Fruit fly (Drosophila melanogaster) whole organism, embryonic: ENCODE measurements around the gene CG43897.

ENCODE experiments used
- Blimp-1 ChIP-seq: fragments of 200-800 bp; sonication (Bioruptor generic); optimal IDR thresholded peaks from 3 replicates; lab custom pipeline; 2018; ENCODE audit warnings: missing biosample characterization, missing genetic modification characterization, mild to moderate bottlenecking, moderate library complexity, missing genetic modification reagents
- CG10565 ChIP-seq: fragments of 200-800 bp; sonication (Bioruptor generic); optimal IDR thresholded peaks from 3 replicates; lab custom pipeline; 2016; ENCODE audit warnings: missing biosample characterization, mild to moderate bottlenecking, missing genetic modification characterization
- CG12391 ChIP-seq: fragments of 200-800 bp; sonication (Bioruptor generic); optimal IDR thresholded peaks from 3 replicates; lab custom pipeline; 2018; ENCODE audit warnings: missing biosample characterization, mild to moderate bottlenecking, missing genetic modification characterization, moderate library complexity
- CG14667 ChIP-seq: fragments of 200-800 bp; sonication (Bioruptor generic); IDR thresholded peaks from 2 replicates; pipeline ENCODE4 v1.3.6; 2022; ENCODE audit warnings: missing biosample characterization, missing genetic modification characterization
- CG16813 ChIP-seq: fragments of 200-800 bp; sonication (Bioruptor generic); IDR thresholded peaks from 3 replicates; pipeline ENCODE4 v1.3.6; 2022; ENCODE audit warnings: missing biosample characterization, missing genetic modification characterization; ENCODE audit not compliant: partially characterized antibody
- CG18262 ChIP-seq: fragments of 200-800 bp; optimal IDR thresholded peaks from 3 replicates; lab custom pipeline; 2019; ENCODE audit warnings: missing biosample characterization, mild to moderate bottlenecking, missing genetic modification characterization, moderate library complexity
- CG34224 ChIP-seq: fragments of 200-800 bp; sonication (Bioruptor generic); IDR thresholded peaks from 3 replicates; pipeline ENCODE4 v1.3.6; 2022; ENCODE audit warnings: missing biosample characterization, missing genetic modification characterization; ENCODE audit not compliant: partially characterized antibody
- CG4707 ChIP-seq: fragments of 200-800 bp; sonication (Bioruptor generic); optimal IDR thresholded peaks from 2 replicates; lab custom pipeline; 2018; ENCODE audit warnings: missing biosample characterization, mild to moderate bottlenecking, missing genetic modification characterization, moderate library complexity
- CG6854 ChIP-seq: fragments of 200-800 bp; sonication (Bioruptor generic); optimal IDR thresholded peaks from 3 replicates; lab custom pipeline; 2017; ENCODE audit warnings: missing biosample characterization, mild to moderate bottlenecking, missing genetic modification characterization
- CG8478 ChIP-seq: fragments of >200 bp; optimal IDR thresholded peaks from 2 replicates; lab custom pipeline; 2018
- CG9876 ChIP-seq: fragments of 200-800 bp; sonication (Bioruptor generic); optimal IDR thresholded peaks from 2 replicates; lab custom pipeline; 2016; ENCODE audit warnings: missing biosample characterization, missing genetic modification characterization
- Dad ChIP-seq: fragments of 200-800 bp; sonication (Bioruptor generic); optimal IDR thresholded peaks from 3 replicates; lab custom pipeline; 2016; ENCODE audit warnings: missing biosample characterization, missing genetic modification characterization
- Dfd ChIP-seq, 2 experiments: fragments of >200 bp; optimal IDR thresholded peaks; 2 replicates each; lab custom pipeline; 2017; ENCODE audit warnings: missing biosample characterization in 2 of 2, missing genetic modification characterization in 2 of 2
- E2f1 ChIP-seq: fragments of 200-800 bp; sonication (Bioruptor generic); IDR thresholded peaks from 2 replicates; pipeline ENCODE4 v1.3.6; 2022; ENCODE audit warnings: missing biosample characterization, missing genetic modification characterization
- Ets65A ChIP-seq: fragments of 200-800 bp; sonication (Bioruptor generic); peaks from one replicate; lab custom pipeline; 2016; ENCODE audit warnings: missing biosample characterization, missing genetic modification characterization
- Hmx ChIP-seq: fragments of 200-800 bp; sonication (Bioruptor generic); optimal IDR thresholded peaks from 2 replicates; lab custom pipeline; 2016; ENCODE audit warnings: missing biosample characterization, missing genetic modification characterization
- Sry-β ChIP-seq: fragments of 200-800 bp; sonication (Bioruptor generic); optimal IDR thresholded peaks from 2 replicates; lab custom pipeline; 2018; ENCODE audit warnings: missing biosample characterization, mild to moderate bottlenecking, missing genetic modification characterization, moderate library complexity
- TFAM ChIP-seq: fragments of 200-800 bp; sonication (Bioruptor generic); optimal IDR thresholded peaks from 2 replicates; lab custom pipeline; 2017; ENCODE audit warnings: missing biosample characterization, missing genetic modification characterization, inconsistent platforms
- Trl ChIP-seq, 3 experiments: fragments of >200 bp in 2 of 3; fragments of 200-800 bp in 1 of 3; sonication (Bioruptor generic) in 1 of 3; optimal IDR thresholded peaks; 2 replicates in 1 of 3; 3 replicates in 2 of 3; lab custom pipeline; 2016 to 2017; ENCODE audit warnings: missing biosample characterization in 1 of 3, missing genetic modification characterization in 1 of 3
- YL-1 ChIP-seq: fragments of 200-800 bp; sonication (Bioruptor generic); optimal IDR thresholded peaks from 3 replicates; lab custom pipeline; 2017; ENCODE audit warnings: missing biosample characterization, mild to moderate bottlenecking, missing genetic modification characterization
- ap ChIP-seq: fragments of 200-800 bp; sonication (Bioruptor generic); IDR thresholded peaks from 2 replicates; pipeline ENCODE4 v1.3.6; 2022; ENCODE audit warnings: missing biosample characterization, missing genetic modification characterization
- chif ChIP-seq, 2 experiments: fragments of 200-800 bp; sonication (Bioruptor generic); optimal IDR thresholded peaks; 3 replicates each; lab custom pipeline; 2016; ENCODE audit warnings: missing biosample characterization in 2 of 2, missing genetic modification characterization in 2 of 2
- dmrt99B ChIP-seq: fragments of 200-800 bp; sonication (Bioruptor generic); optimal IDR thresholded peaks from 2 replicates; lab custom pipeline; 2018; ENCODE audit warnings: missing biosample characterization, mild to moderate bottlenecking, missing genetic modification characterization, moderate library complexity
- fd3F ChIP-seq: fragments of 200-800 bp; sonication (Bioruptor generic); optimal IDR thresholded peaks from 2 replicates; lab custom pipeline; 2018; ENCODE audit warnings: missing biosample characterization, mild to moderate bottlenecking, missing genetic modification characterization, moderate library complexity
- grau ChIP-seq: fragments of 200-800 bp; optimal IDR thresholded peaks from 3 replicates; lab custom pipeline; 2019; ENCODE audit warnings: missing biosample characterization, mild to moderate bottlenecking, missing genetic modification characterization, moderate library complexity
- gt ChIP-seq: fragments of 200-800 bp; sonication (Bioruptor generic); IDR thresholded peaks from 2 replicates; pipeline ENCODE4 v1.3.6; 2022; ENCODE audit warnings: missing biosample characterization, missing genetic modification characterization
- hth ChIP-seq: fragments of >200 bp; optimal IDR thresholded peaks from 2 replicates; lab custom pipeline; 2017; ENCODE audit warnings: inconsistent platforms
- jing ChIP-seq: fragments of 200-800 bp; sonication (Bioruptor generic); optimal IDR thresholded peaks from 2 replicates; lab custom pipeline; 2018; ENCODE audit warnings: missing biosample characterization, mild to moderate bottlenecking, missing genetic modification characterization
- kah ChIP-seq: fragments of 200-800 bp; sonication (Bioruptor generic); optimal IDR thresholded peaks from 2 replicates; lab custom pipeline; 2018; ENCODE audit warnings: missing biosample characterization, mild to moderate bottlenecking, missing genetic modification characterization
- kay ChIP-seq: fragments of 200-800 bp; sonication (Bioruptor generic); optimal IDR thresholded peaks from 2 replicates; lab custom pipeline; 2016; ENCODE audit warnings: missing biosample characterization, missing genetic modification characterization
- mld ChIP-seq: fragments of 200-800 bp; sonication (Bioruptor generic); IDR thresholded peaks from 3 replicates; pipeline ENCODE4 v1.3.6; 2022; ENCODE audit warnings: missing biosample characterization, missing genetic modification characterization; ENCODE audit not compliant: partially characterized antibody
- oc ChIP-seq: fragments of 200-800 bp; sonication (Bioruptor generic); optimal IDR thresholded peaks from 2 replicates; lab custom pipeline; 2018; ENCODE audit warnings: missing biosample characterization, mild to moderate bottlenecking, missing genetic modification characterization, moderate library complexity
- pho ChIP-seq: fragments of 200-800 bp; sonication (Bioruptor generic); optimal IDR thresholded peaks from 2 replicates; lab custom pipeline; 2016; ENCODE audit warnings: missing biosample characterization, missing genetic modification characterization
- pzg ChIP-seq: fragments of 200-800 bp; sonication (Bioruptor generic); optimal IDR thresholded peaks from 3 replicates; lab custom pipeline; 2018; ENCODE audit warnings: missing biosample characterization, mild to moderate bottlenecking, missing genetic modification characterization, moderate library complexity
- sim ChIP-seq: fragments of 200-800 bp; sonication (Bioruptor generic); IDR thresholded peaks from 2 replicates; pipeline ENCODE4 v1.3.6; 2022; ENCODE audit warnings: missing biosample characterization, missing genetic modification characterization
- stwl ChIP-seq: fragments of 200-800 bp; sonication (Bioruptor generic); optimal IDR thresholded peaks from 3 replicates; lab custom pipeline; 2018; ENCODE audit warnings: missing biosample characterization, mild to moderate bottlenecking, missing genetic modification characterization, moderate library complexity
- tio ChIP-seq: fragments of 200-800 bp; sonication (Bioruptor generic); optimal IDR thresholded peaks from 2 replicates; lab custom pipeline; 2017; ENCODE audit warnings: missing biosample characterization, missing genetic modification characterization, inconsistent platforms
- tna ChIP-seq: fragments of 200-800 bp; sonication (Bioruptor generic); IDR thresholded peaks from 2 replicates; pipeline ENCODE4 v1.3.6; 2022; ENCODE audit warnings: missing biosample characterization, missing genetic modification characterization; ENCODE audit not compliant: partially characterized antibody
- vvl ChIP-seq: fragments of 200-800 bp; sonication (Bioruptor generic); IDR thresholded peaks from 2 replicates; pipeline ENCODE4 v1.3.6; 2022; ENCODE audit warnings: missing biosample characterization, missing genetic modification characterization
- z ChIP-seq: fragments of 200-800 bp; sonication (Bioruptor generic); IDR thresholded peaks from 3 replicates; pipeline ENCODE4 v1.3.6; 2022; ENCODE audit warnings: missing biosample characterization, missing genetic modification characterization

CG43897 gene

dm6 chr3L:9838534-9838933 is 24.9 kb downstream of the CG43897 start, which contains the start of gene Cdk8 (continued):
- no peak for TF ChIP-seq Hmx
- TF ChIP-seq ap (GFP tag; lab: Robert Waterston, UW) = no peak
- no peak for TF ChIP-seq jing (GFP tag; lab: Kevin White, UChicago)
- no peak for TF ChIP-seq kay (GFP tag; lab: Kevin White, UChicago)
- TF ChIP-seq YL-1 = no peak
- TF ChIP-seq hth (lab: Kevin White, UChicago) = no peak
- TF ChIP-seq CG34224 (GFP tag; lab: Robert Waterston, UW) = no peak
- TF ChIP-seq pzg (GFP tag; lab: Kevin White, UChicago) = peak; percentile 47
- peak; percentile 44 for TF ChIP-seq grau
- TF ChIP-seq CG14667 (GFP tag; lab: Robert Waterston, UW) = no peak
- TF ChIP-seq CG12391 (tag; lab: Kevin White, UChicago) = peak; percentile 66
- peak; percentile 41 for TF ChIP-seq pho (GFP tag; lab: Kevin White, UChicago)
- no peak for TF ChIP-seq dmrt99B
- TF ChIP-seq chif (GFP tag; optimal IDR thresholded peaks at IDR 0.05; lab: Kevin White, UChicago) = peak in 1 of 2 experiments; percentile 2
- TF ChIP-seq CG6854 = no peak
- no peak for TF ChIP-seq z (GFP tag; lab: Robert Waterston, UW)
- peak; percentile 18 for TF ChIP-seq fd3F (GFP tag; lab: Kevin White, UChicago)
- peak; percentile 56; the same call in 1 of the 2 replicates for TF ChIP-seq vvl (GFP tag; lab: Robert Waterston, UW)
- TF ChIP-seq tio (GFP tag; lab: Kevin White, UChicago) = no peak
- TF ChIP-seq oc (tag; lab: Kevin White, UChicago) = no peak
- TF ChIP-seq CG10565 (GFP tag; lab: Kevin White, UChicago) = no peak
- peak; percentile 19; the same call in 1 of the 2 replicates for TF ChIP-seq E2f1
- no peak for TF ChIP-seq sim (GFP tag; lab: Robert Waterston, UW)
- no peak for TF ChIP-seq tna
- no peak for TF ChIP-seq Trl (optimal IDR thresholded peaks at IDR 0.05; lab: Kevin White, UChicago)
- TF ChIP-seq Trl (GFP tag; optimal IDR thresholded peaks at IDR 0.05; lab: Kevin White, UChicago) = no peak
- TF ChIP-seq stwl = peak; percentile 22
- no peak for TF ChIP-seq CG16813 (GFP tag; lab: Robert Waterston, UW)
- no peak for TF ChIP-seq CG4707 (GFP tag; lab: Kevin White, UChicago)
- no peak for TF ChIP-seq CG9876 (GFP tag; lab: Kevin White, UChicago)

- TF ChIP-seq TFAM (GFP tag; lab: Kevin White, UChicago) = no peak
- no peak for TF ChIP-seq CG18262 (tag; lab: Kevin White, UChicago)
- peak; percentile 44 for TF ChIP-seq CG8478
- TF ChIP-seq Dad = no peak
- TF ChIP-seq gt (GFP tag; lab: Robert Waterston, UW) = no peak
- no peak for TF ChIP-seq Blimp-1
- no peak for TF ChIP-seq kah (GFP tag; lab: Kevin White, UChicago)
- TF ChIP-seq Ets65A (GFP tag; lab: Kevin White, UChicago) = peak; percentile 39
- peak in 1 of 2 experiments; percentile 44 for TF ChIP-seq Dfd (GFP tag; optimal IDR thresholded peaks at IDR 0.05; lab: Kevin White, UChicago)
- no peak for TF ChIP-seq Sry-β
- 0 out of 3 replicates have a peak, but pooled peaks have one; percentile 34 for TF ChIP-seq mld (GFP tag; lab: Robert Waterston, UW)
These were observed 27.1 kb downstream of the CG43897 start for dm6 chr3L:9840710-9841109.
